Fruit fly (Drosophila melanogaster) whole organism, embryonic: ENCODE results near the gene CG7328.

Experiments
- Bgb ChIP-seq: fragments of 200-800 bp; sonication (Bioruptor generic); IDR thresholded peaks from 2 replicates; pipeline ENCODE4 v1.3.6; 2022; ENCODE audit warnings: missing biosample characterization, missing genetic modification characterization; ENCODE audit not compliant: partially characterized antibody
- CG10431 ChIP-seq: fragments of 200-800 bp; sonication (Bioruptor generic); optimal IDR thresholded peaks from 3 replicates; lab custom pipeline; 2018; ENCODE audit warnings: missing biosample characterization, mild to moderate bottlenecking, missing genetic modification characterization
- CG10959 ChIP-seq: fragments of 200-800 bp; sonication (Bioruptor generic); IDR thresholded peaks from 2 replicates; pipeline ENCODE4 v1.3.6; 2022; ENCODE audit warnings: missing biosample characterization, missing genetic modification characterization
- CG11504 ChIP-seq: fragments of 200-800 bp; sonication (Bioruptor generic); optimal IDR thresholded peaks from 3 replicates; lab custom pipeline; 2019; ENCODE audit warnings: missing biosample characterization, mild to moderate bottlenecking, missing genetic modification characterization, moderate library complexity
- CG12071 ChIP-seq: fragments of 200-800 bp; sonication (Bioruptor generic); optimal IDR thresholded peaks from 3 replicates; lab custom pipeline; 2018; ENCODE audit warnings: missing biosample characterization, mild to moderate bottlenecking, missing genetic modification characterization
- CG12219 ChIP-seq: fragments of 200-800 bp; sonication (Bioruptor generic); optimal IDR thresholded peaks from 3 replicates; lab custom pipeline; 2018; ENCODE audit warnings: missing biosample characterization, mild to moderate bottlenecking, missing genetic modification characterization
- CG13123 ChIP-seq: fragments of 200-800 bp; sonication (Bioruptor generic); optimal IDR thresholded peaks from 2 replicates; lab custom pipeline; 2016; ENCODE audit warnings: missing biosample characterization, missing genetic modification characterization
- CG15601 ChIP-seq: fragments of 200-800 bp; sonication (Bioruptor generic); optimal IDR thresholded peaks from 3 replicates; lab custom pipeline; 2019; ENCODE audit warnings: missing biosample characterization, mild to moderate bottlenecking, missing genetic modification characterization, moderate library complexity
- CG17359 ChIP-seq: fragments of 200-800 bp; sonication (Bioruptor generic); optimal IDR thresholded peaks from 3 replicates; lab custom pipeline; 2018; ENCODE audit warnings: missing biosample characterization, mild to moderate bottlenecking, missing genetic modification characterization, moderate library complexity
- CG18476 ChIP-seq: fragments of 200-800 bp; sonication (Bioruptor generic); optimal IDR thresholded peaks from 2 replicates; lab custom pipeline; 2016; ENCODE audit warnings: missing biosample characterization, mild to moderate bottlenecking, missing genetic modification characterization
- CG18619 ChIP-seq: fragments of 200-800 bp; sonication (Bioruptor generic); optimal IDR thresholded peaks from 3 replicates; lab custom pipeline; 2017; ENCODE audit warnings: missing biosample characterization, mild to moderate bottlenecking, missing genetic modification characterization
- CG31365 ChIP-seq: fragments of 200-800 bp; sonication (Bioruptor generic); optimal IDR thresholded peaks from 2 replicates; lab custom pipeline; 2018; ENCODE audit warnings: missing biosample characterization, mild to moderate bottlenecking, missing genetic modification characterization
- CG31388 ChIP-seq: fragments of 200-800 bp; sonication (Bioruptor generic); optimal IDR thresholded peaks from 2 replicates; lab custom pipeline; 2016; ENCODE audit warnings: missing biosample characterization, missing genetic modification characterization
- CG42726 ChIP-seq: fragments of 200-800 bp; sonication (Bioruptor generic); IDR thresholded peaks from 2 replicates; pipeline ENCODE4 v1.3.6; 2022; ENCODE audit warnings: missing biosample characterization, missing genetic modification characterization; ENCODE audit not compliant: partially characterized antibody
- CG4360 ChIP-seq: fragments of 200-800 bp; sonication (Bioruptor generic); IDR thresholded peaks from 2 replicates; pipeline ENCODE4 v1.3.6; 2022; ENCODE audit warnings: missing biosample characterization, missing genetic modification characterization
- CG6175 ChIP-seq: fragments of 200-800 bp; sonication (Bioruptor generic); IDR thresholded peaks from 3 replicates; pipeline ENCODE4 v1.3.6; 2022; ENCODE audit warnings: missing biosample characterization, missing genetic modification characterization
- CG9797 ChIP-seq: fragments of 200-800 bp; sonication (Bioruptor generic); optimal IDR thresholded peaks from 3 replicates; lab custom pipeline; 2018; ENCODE audit warnings: missing biosample characterization, mild to moderate bottlenecking, missing genetic modification characterization
- CoRest ChIP-seq: fragments of 200-800 bp; sonication (Bioruptor generic); optimal IDR thresholded peaks from 3 replicates; lab custom pipeline; 2018; ENCODE audit warnings: missing biosample characterization, mild to moderate bottlenecking, missing genetic modification characterization, moderate library complexity
- D ChIP-seq, 2 experiments: fragments of 200-800 bp in 1 of 2; fragments of >200 bp in 1 of 2; sonication (Bioruptor generic) in 1 of 2; optimal IDR thresholded peaks; 2 replicates in 1 of 2; 3 replicates in 1 of 2; lab custom pipeline; 2017; ENCODE audit warnings: mild to moderate bottlenecking in 1 of 2, missing biosample characterization in 1 of 2, missing genetic modification characterization in 1 of 2, missing genetic modification reagents in 1 of 2
- Dad ChIP-seq: fragments of 200-800 bp; sonication (Bioruptor generic); optimal IDR thresholded peaks from 3 replicates; lab custom pipeline; 2016; ENCODE audit warnings: missing biosample characterization, missing genetic modification characterization
- H2.0 ChIP-seq: fragments of 200-800 bp; sonication (Bioruptor generic); IDR thresholded peaks from 2 replicates; pipeline ENCODE4 v1.3.6; 2022; ENCODE audit warnings: missing biosample characterization, missing genetic modification characterization
- Lhr ChIP-seq: fragments of 200-800 bp; sonication (Bioruptor generic); optimal IDR thresholded peaks from 3 replicates; lab custom pipeline; 2017; ENCODE audit warnings: mild to moderate bottlenecking, missing biosample characterization, missing genetic modification reagents, missing genetic modification characterization
- Neu2 ChIP-seq: fragments of 200-800 bp; sonication (Bioruptor generic); optimal IDR thresholded peaks from 3 replicates; lab custom pipeline; 2016; ENCODE audit warnings: missing biosample characterization, missing genetic modification characterization, borderline replicate concordance
- Rfx ChIP-seq: fragments of 200-800 bp; sonication (Bioruptor generic); IDR thresholded peaks from 2 replicates; pipeline ENCODE4 v1.3.6; 2022; ENCODE audit warnings: missing biosample characterization, missing genetic modification characterization
- Rx ChIP-seq: fragments of 200-800 bp; sonication (Bioruptor generic); IDR thresholded peaks from 2 replicates; pipeline ENCODE4 v1.3.6; 2022; ENCODE audit warnings: missing biosample characterization, missing genetic modification characterization
- YL-1 ChIP-seq: fragments of 200-800 bp; sonication (Bioruptor generic); optimal IDR thresholded peaks from 3 replicates; lab custom pipeline; 2017; ENCODE audit warnings: missing biosample characterization, mild to moderate bottlenecking, missing genetic modification characterization
- ab ChIP-seq: fragments of 200-800 bp; sonication (Bioruptor generic); optimal IDR thresholded peaks from 2 replicates; lab custom pipeline; 2016; ENCODE audit warnings: missing biosample characterization, missing genetic modification characterization
- bigmax ChIP-seq: fragments of 200-800 bp; sonication (Bioruptor generic); optimal IDR thresholded peaks from 2 replicates; lab custom pipeline; 2018; ENCODE audit warnings: missing biosample characterization, mild to moderate bottlenecking, missing genetic modification characterization
- bowl ChIP-seq: fragments of 200-800 bp; sonication (Bioruptor generic); IDR thresholded peaks from 2 replicates; pipeline ENCODE4 v1.3.6; 2022; ENCODE audit warnings: missing biosample characterization, missing genetic modification characterization
- br ChIP-seq: fragments of >200 bp; optimal IDR thresholded peaks from 2 replicates; lab custom pipeline; 2017
- btn ChIP-seq: fragments of 200-800 bp; sonication (Bioruptor generic); optimal IDR thresholded peaks from 2 replicates; lab custom pipeline; 2016; ENCODE audit warnings: missing biosample characterization, missing genetic modification characterization
- ci ChIP-seq: fragments of 200-800 bp; sonication (Bioruptor generic); IDR thresholded peaks from 3 replicates; pipeline ENCODE4 v1.3.6; 2022; ENCODE audit warnings: missing biosample characterization, missing genetic modification characterization
- danr ChIP-seq: fragments of 200-800 bp; sonication (Bioruptor generic); IDR thresholded peaks from 2 replicates; pipeline ENCODE4 v1.3.6; 2022; ENCODE audit warnings: missing biosample characterization, missing genetic modification characterization
- dm ChIP-seq: fragments of 200-800 bp; sonication (Bioruptor generic); optimal IDR thresholded peaks from 3 replicates; lab custom pipeline; 2016; ENCODE audit warnings: missing biosample characterization, missing genetic modification characterization
- dysf ChIP-seq: fragments of 200-800 bp; sonication (Bioruptor generic); IDR thresholded peaks from 3 replicates; pipeline ENCODE4 v1.3.6; 2022; ENCODE audit warnings: missing biosample characterization, missing genetic modification characterization
- esg ChIP-seq: fragments of 200-800 bp; sonication (Bioruptor generic); conservative IDR thresholded peaks from 2 replicates; pipeline ENCODE4 v1.3.6; 2022; ENCODE audit warnings: missing biosample characterization, missing genetic modification characterization
- ftz-f1 ChIP-seq: fragments of 200-800 bp; sonication (Bioruptor generic); optimal IDR thresholded peaks from 2 replicates; lab custom pipeline; 2016; ENCODE audit warnings: missing biosample characterization, missing genetic modification characterization
- gcm2 ChIP-seq: fragments of 200-800 bp; sonication (Bioruptor generic); optimal IDR thresholded peaks from 2 replicates; lab custom pipeline; 2016; ENCODE audit warnings: missing biosample characterization, missing genetic modification characterization
- kay ChIP-seq: fragments of 200-800 bp; sonication (Bioruptor generic); optimal IDR thresholded peaks from 2 replicates; lab custom pipeline; 2016; ENCODE audit warnings: missing biosample characterization, missing genetic modification characterization
- kni ChIP-seq: fragments of 200-800 bp; sonication (Bioruptor generic); optimal IDR thresholded peaks from 3 replicates; lab custom pipeline; 2017; ENCODE audit warnings: mild to moderate bottlenecking, missing biosample characterization, missing genetic modification reagents, missing genetic modification characterization
- lmd ChIP-seq: fragments of 200-800 bp; sonication (Bioruptor generic); IDR thresholded peaks from 2 replicates; pipeline ENCODE4 v1.3.6; 2022; ENCODE audit warnings: missing biosample characterization, missing genetic modification characterization
- onecut ChIP-seq: fragments of 200-800 bp; sonication (Bioruptor generic); IDR thresholded peaks from 2 replicates; pipeline ENCODE4 v1.3.6; 2022; ENCODE audit warnings: missing biosample characterization, missing genetic modification characterization
- pho ChIP-seq: fragments of 200-800 bp; sonication (Bioruptor generic); optimal IDR thresholded peaks from 2 replicates; lab custom pipeline; 2016; ENCODE audit warnings: missing biosample characterization, missing genetic modification characterization
- run ChIP-seq: fragments of 200-800 bp; sonication (Bioruptor generic); optimal IDR thresholded peaks from 3 replicates; lab custom pipeline; 2018; ENCODE audit warnings: missing biosample characterization, mild to moderate bottlenecking, missing genetic modification characterization
- sim ChIP-seq: fragments of 200-800 bp; sonication (Bioruptor generic); IDR thresholded peaks from 2 replicates; pipeline ENCODE4 v1.3.6; 2022; ENCODE audit warnings: missing biosample characterization, missing genetic modification characterization
- sna ChIP-seq: fragments of 200-800 bp; sonication (Bioruptor generic); IDR thresholded peaks from 2 replicates; pipeline ENCODE4 v1.3.6; 2022; ENCODE audit warnings: missing biosample characterization, missing genetic modification characterization; ENCODE audit not compliant: partially characterized antibody
- ssp ChIP-seq: fragments of 200-800 bp; sonication (Bioruptor generic); IDR thresholded peaks from 2 replicates; pipeline ENCODE4 v1.3.6; 2022; ENCODE audit warnings: missing biosample characterization, missing genetic modification characterization
- twi ChIP-seq: fragments of 200-800 bp; optimal IDR thresholded peaks from 2 replicates; lab custom pipeline; 2019; ENCODE audit warnings: missing biosample characterization, mild to moderate bottlenecking, missing genetic modification characterization, moderate library complexity
- unpg ChIP-seq: fragments of 200-800 bp; sonication (Bioruptor generic); optimal IDR thresholded peaks from 3 replicates; lab custom pipeline; 2018; ENCODE audit warnings: missing biosample characterization, mild to moderate bottlenecking, missing genetic modification characterization, moderate library complexity
- vnd ChIP-seq: fragments of 200-800 bp; sonication (Bioruptor generic); IDR thresholded peaks from 3 replicates; pipeline ENCODE4 v1.3.6; 2022; ENCODE audit warnings: missing biosample characterization, missing genetic modification characterization; ENCODE audit not compliant: partially characterized antibody

Gene CG7328

dm6 chr3L:20185206-20185868 lies 44.9 kb upstream of the CG7328 start (continued):
- TF ChIP-seq vnd (GFP tag; lab: Robert Waterston, UW): no peak
- TF ChIP-seq CG17359 (tag; lab: Kevin White, UChicago): peak; percentile 23
- TF ChIP-seq esg: peak; percentile 29; the same call in 1 of the 2 replicates
- no peak for TF ChIP-seq sna (GFP tag; lab: Robert Waterston, UW)
- TF ChIP-seq btn (GFP tag; lab: Kevin White, UChicago): no peak
- TF ChIP-seq CG13123: peak; percentile 37
- no peak for TF ChIP-seq CG31365 (tag; lab: Kevin White, UChicago)
- TF ChIP-seq Rx (GFP tag; lab: Robert Waterston, UW): no peak
- no peak for TF ChIP-seq YL-1
- no peak for TF ChIP-seq CG31388 (GFP tag; lab: Kevin White, UChicago)
- TF ChIP-seq danr: no peak
- peak; percentile 35; the same call in 1 of the 2 replicates for TF ChIP-seq lmd (GFP tag; lab: Robert Waterston, UW)
- no peak for TF ChIP-seq Neu2 (GFP tag; lab: Kevin White, UChicago)
- TF ChIP-seq CG10431: no peak
- no peak for TF ChIP-seq kni (GFP tag; lab: Kevin White, UChicago)
- no peak for TF ChIP-seq Lhr (GFP tag; lab: Kevin White, UChicago)
- no peak for TF ChIP-seq CG15601
- no peak for TF ChIP-seq D (optimal IDR thresholded peaks at IDR 0.05; lab: Kevin White, UChicago)
- TF ChIP-seq D (GFP tag; optimal IDR thresholded peaks at IDR 0.05; lab: Kevin White, UChicago): no peak
- TF ChIP-seq CG42726 (GFP tag; lab: Robert Waterston, UW): 0 out of 2 replicates have a peak, but pooled peaks have one; percentile 18
- TF ChIP-seq br (lab: Kevin White, UChicago): no peak
- peak; percentile 4 for TF ChIP-seq Dad
- peak; percentile 60 for TF ChIP-seq pho
- TF ChIP-seq CoRest: peak; percentile 64
- no peak for TF ChIP-seq dm (GFP tag; lab: Kevin White, UChicago)
- TF ChIP-seq unpg: peak; percentile 68
- TF ChIP-seq CG12071 (GFP tag; lab: Kevin White, UChicago): no peak
- peak; percentile 27; the same call in 1 of the 3 replicates for TF ChIP-seq ci (GFP tag; lab: Robert Waterston, UW)
- no peak for TF ChIP-seq kay
- no peak for TF ChIP-seq ssp (GFP tag; lab: Robert Waterston, UW)
- TF ChIP-seq ab (GFP tag; lab: Kevin White, UChicago): no peak
- TF ChIP-seq twi (tag; lab: Kevin White, UChicago): no peak
- no peak for TF ChIP-seq CG10959 (GFP tag; lab: Robert Waterston, UW)
- no peak for TF ChIP-seq onecut
- TF ChIP-seq gcm2 (GFP tag; lab: Kevin White, UChicago): peak; percentile 29
- peak; percentile 39 for TF ChIP-seq CG12219 (GFP tag; lab: Kevin White, UChicago)
- TF ChIP-seq CG18619: peak; percentile 82
- TF ChIP-seq CG6175 (GFP tag; lab: Robert Waterston, UW): no peak
- peak; percentile 59 for TF ChIP-seq CG11504 (tag; lab: Kevin White, UChicago)
- no peak for TF ChIP-seq bigmax
- no peak for TF ChIP-seq run
- no peak for TF ChIP-seq bowl (GFP tag; lab: Robert Waterston, UW)
- TF ChIP-seq Rfx (GFP tag; lab: Robert Waterston, UW): peak; percentile 32; the same call in 1 of the 2 replicates
- TF ChIP-seq CG4360 (GFP tag; lab: Robert Waterston, UW): no peak
- TF ChIP-seq H2.0 (GFP tag; lab: Robert Waterston, UW): peak; percentile 61
- 0 out of 3 replicates have a peak, but pooled peaks have one; percentile 42 for TF ChIP-seq dysf (GFP tag; lab: Robert Waterston, UW)
- TF ChIP-seq ftz-f1: no peak
- TF ChIP-seq CG18476: no peak
- no peak for TF ChIP-seq sim (GFP tag; lab: Robert Waterston, UW)
- no peak; the same call in 1 of the 2 replicates for TF ChIP-seq Bgb (GFP tag; lab: Robert Waterston, UW)
- no peak for TF ChIP-seq CG9797 (GFP tag; lab: Kevin White, UChicago)
